Worm (Caenorhabditis elegans) whole organism, midembryonic: Measurements from ENCODE around the gene chil-23.

Experiments used
- flt-1 ChIP-seq: fragments of 200-800 bp; sonication (Bioruptor generic); IDR thresholded peaks from 2 replicates; pipeline ENCODE4 v1.3.6; 2022; ENCODE audit warnings: missing genetic modification characterization, missing compliant biosample characterization
- klf-2 ChIP-seq: fragments of 200-800 bp; sonication (Bioruptor generic); conservative IDR thresholded peaks from 2 replicates; pipeline ENCODE4 v1.3.6; 2022; ENCODE audit warnings: missing genetic modification reagents, missing genetic modification characterization, missing compliant biosample characterization
- med-1 ChIP-seq: sonication (generic microtip); optimal IDR thresholded peaks from 2 replicates; lab custom pipeline; 2017; ENCODE audit warnings: missing genetic modification characterization, mild to moderate bottlenecking, missing compliant biosample characterization, antibody characterized with exemption, missing genetic modification reagents; ENCODE audit not compliant: insufficient read depth
- ref-1 ChIP-seq: fragments of 200-800 bp; sonication (Bioruptor generic); conservative IDR thresholded peaks from 2 replicates; pipeline ENCODE4 v1.3.6; 2022; ENCODE audit warnings: missing genetic modification reagents, missing genetic modification characterization, missing compliant biosample characterization

DNA sequence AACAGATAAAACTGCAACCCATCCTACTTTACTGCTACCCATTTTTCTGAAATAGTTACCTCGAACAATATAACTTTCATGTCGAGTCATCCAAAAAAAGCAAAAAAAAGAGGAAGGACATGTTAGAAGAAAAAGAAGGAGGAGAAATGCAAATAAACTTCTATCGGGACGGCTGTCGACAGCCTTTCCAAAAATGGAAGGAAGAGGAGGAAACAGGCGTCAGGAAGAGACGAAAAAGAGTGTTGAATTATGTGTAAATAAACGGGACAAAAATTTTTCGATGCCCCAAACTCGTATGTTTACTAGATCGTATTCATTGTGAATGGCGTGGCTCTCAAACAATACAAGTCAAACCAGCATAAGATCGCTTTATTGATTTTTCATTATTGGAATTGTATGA is 40.8 kb downstream of the chil-23 start, which contains the start of gene M176.5:
- TF ChIP-seq ref-1 (GFP tag; lab: Robert Waterston, UW) = no peak
- TF ChIP-seq klf-2 = no peak
- no peak for TF ChIP-seq flt-1 (GFP tag; lab: Robert Waterston, UW)
- no peak for TF ChIP-seq med-1 (GFP tag; lab: Kevin White, UChicago)
